Fruit fly (Drosophila melanogaster) whole organism: ENCODE data around the gene Hmbs.

Experiments used
- CG8478 ChIP-seq: fragments of >200 bp; optimal IDR thresholded peaks from 2 replicates; lab custom pipeline; 2018; ENCODE audit warnings: inconsistent platforms
- Dll ChIP-seq: fragments of >200 bp; optimal IDR thresholded peaks from 2 replicates; lab custom pipeline; 2017
- EcR ChIP-seq, 2 experiments: fragments of >200 bp; optimal IDR thresholded peaks; 2 replicates each; lab custom pipeline; 2017; ENCODE audit warnings: missing biosample characterization in 2 of 2, missing genetic modification characterization in 2 of 2, missing genetic modification reagents in 2 of 2
- pan ChIP-seq: fragments of >200 bp; optimal IDR thresholded peaks from 2 replicates; lab custom pipeline; 2017
- psq ChIP-seq: fragments of >200 bp; optimal IDR thresholded peaks from 2 replicates; lab custom pipeline; 2017
- usp ChIP-seq: fragments of >200 bp; optimal IDR thresholded peaks from 2 replicates; lab custom pipeline; 2017; ENCODE audit warnings: missing biosample characterization, missing genetic modification characterization, mixed read lengths

Gene Hmbs

DNA sequence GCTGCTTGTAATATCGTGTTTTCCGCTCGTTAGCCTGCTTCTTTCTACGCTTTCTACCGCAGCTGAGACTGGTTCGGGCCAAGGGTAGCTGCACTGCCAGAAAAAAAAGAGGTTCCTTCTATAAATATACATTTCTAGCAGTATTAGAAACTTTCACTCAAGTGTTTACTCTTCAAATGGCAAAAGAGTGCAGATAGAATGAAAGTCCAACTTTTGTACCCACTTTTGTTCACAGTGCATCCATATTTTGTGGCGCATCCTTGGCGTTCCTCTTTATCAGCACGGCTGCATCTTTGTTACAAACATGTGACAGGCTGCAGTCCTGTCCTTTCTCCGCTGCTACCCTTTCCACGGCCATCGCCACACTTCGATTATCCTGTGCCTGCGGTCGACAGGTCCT, 23.6 kb downstream of the Hmbs start:
- no peak for TF ChIP-seq pan (lab: Kevin White, UChicago)
- no peak for TF ChIP-seq EcR (GFP tag; optimal IDR thresholded peaks at IDR 0.05; lab: Kevin White, UChicago)
- TF ChIP-seq usp (GFP tag; lab: Kevin White, UChicago): no peak
- TF ChIP-seq CG8478 (lab: Kevin White, UChicago): no peak
- TF ChIP-seq Dll (lab: Kevin White, UChicago): no peak

DNA sequence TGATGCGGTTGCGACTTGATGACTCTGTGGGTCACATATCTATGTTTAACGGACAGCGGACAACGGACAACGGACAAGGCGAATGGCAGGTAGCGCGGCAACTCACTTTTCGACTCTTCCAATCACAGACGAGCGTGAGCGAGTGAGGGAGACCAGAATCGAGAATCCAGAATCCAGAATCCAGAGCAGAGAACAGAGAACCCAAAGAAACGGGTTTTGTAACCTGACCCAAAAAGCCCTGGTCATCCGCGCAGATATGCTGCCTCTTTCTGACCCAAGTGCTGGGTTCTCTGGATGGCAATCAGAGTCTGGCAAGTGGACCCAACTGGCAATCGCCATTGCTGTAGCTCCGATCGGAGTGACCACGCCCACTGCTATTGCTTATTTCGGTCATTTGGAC, 29.7 kb downstream of the Hmbs start:
- TF ChIP-seq usp (GFP tag; lab: Kevin White, UChicago) (no peak), pan (lab: Kevin White, UChicago) (no peak), EcR (GFP tag; optimal IDR thresholded peaks at IDR 0.05; lab: Kevin White, UChicago) (no peak), Dll (lab: Kevin White, UChicago) (no peak), psq (lab: Kevin White, UChicago) (no peak), CG8478 (lab: Kevin White, UChicago) (no peak)

DNA sequence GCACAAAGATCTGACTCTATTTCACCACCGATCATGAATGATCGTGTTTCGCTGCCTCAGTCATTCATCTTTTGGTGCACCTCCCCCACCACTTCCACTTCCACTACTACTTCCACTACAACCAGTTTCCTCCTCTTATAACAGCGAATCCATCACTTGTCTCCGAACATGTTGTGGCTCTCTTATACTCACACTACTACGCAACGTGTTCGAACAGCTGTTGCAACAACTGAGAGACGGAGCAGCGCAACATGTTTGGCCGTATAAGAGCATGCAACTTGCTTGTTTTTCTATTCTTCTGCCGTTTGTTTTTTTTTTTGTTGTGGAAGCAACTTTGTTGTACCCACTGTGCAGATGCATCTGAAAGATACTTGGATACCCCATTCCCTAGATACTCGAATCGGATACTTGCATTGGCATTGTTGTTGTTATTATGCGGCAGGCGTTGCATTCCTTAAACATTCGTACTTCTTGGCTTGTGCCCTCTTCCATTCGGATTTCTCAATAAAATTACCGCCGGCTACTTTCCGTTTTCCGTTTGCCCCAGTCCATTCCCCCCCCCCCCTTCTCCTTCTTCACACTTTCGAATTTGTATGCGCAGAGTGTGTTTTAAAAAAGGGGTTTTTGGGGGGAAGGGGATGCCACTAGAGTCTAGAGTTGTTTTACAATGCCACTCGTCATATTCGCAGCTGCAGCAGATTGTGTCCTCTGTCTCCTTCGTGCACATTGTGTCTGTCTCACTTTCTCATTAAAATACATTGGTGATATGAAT, 32.4 kb downstream of the Hmbs start:
- no peak for TF ChIP-seq EcR (GFP tag; optimal IDR thresholded peaks at IDR 0.05; lab: Kevin White, UChicago)

DNA sequence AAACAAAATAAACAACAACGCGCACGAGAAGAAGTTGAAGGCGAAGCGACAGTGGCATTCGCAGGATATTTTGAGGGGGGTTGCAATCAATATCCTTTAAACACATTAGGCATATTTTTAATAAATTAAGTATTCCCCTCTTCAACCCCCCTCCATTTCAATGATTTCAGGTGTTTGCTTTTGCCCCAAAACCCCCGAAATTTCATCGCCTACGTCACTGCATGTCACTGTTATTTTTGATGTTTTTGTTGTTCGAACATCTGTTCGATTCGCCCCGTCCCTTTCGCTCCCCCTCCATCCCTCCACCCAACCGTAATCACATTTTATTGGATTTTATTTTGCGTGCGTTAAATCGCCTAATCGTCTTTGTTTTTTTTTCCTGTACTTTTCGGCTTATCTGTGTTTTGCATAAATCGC, 33.5 kb downstream of the Hmbs start:
- TF ChIP-seq pan (lab: Kevin White, UChicago) (no peak), CG8478 (lab: Kevin White, UChicago) (no peak), Dll (lab: Kevin White, UChicago) (no peak), EcR (GFP tag; optimal IDR thresholded peaks at IDR 0.05; lab: Kevin White, UChicago) (no peak), usp (GFP tag; lab: Kevin White, UChicago) (no peak), psq (lab: Kevin White, UChicago) (no peak)

DNA sequence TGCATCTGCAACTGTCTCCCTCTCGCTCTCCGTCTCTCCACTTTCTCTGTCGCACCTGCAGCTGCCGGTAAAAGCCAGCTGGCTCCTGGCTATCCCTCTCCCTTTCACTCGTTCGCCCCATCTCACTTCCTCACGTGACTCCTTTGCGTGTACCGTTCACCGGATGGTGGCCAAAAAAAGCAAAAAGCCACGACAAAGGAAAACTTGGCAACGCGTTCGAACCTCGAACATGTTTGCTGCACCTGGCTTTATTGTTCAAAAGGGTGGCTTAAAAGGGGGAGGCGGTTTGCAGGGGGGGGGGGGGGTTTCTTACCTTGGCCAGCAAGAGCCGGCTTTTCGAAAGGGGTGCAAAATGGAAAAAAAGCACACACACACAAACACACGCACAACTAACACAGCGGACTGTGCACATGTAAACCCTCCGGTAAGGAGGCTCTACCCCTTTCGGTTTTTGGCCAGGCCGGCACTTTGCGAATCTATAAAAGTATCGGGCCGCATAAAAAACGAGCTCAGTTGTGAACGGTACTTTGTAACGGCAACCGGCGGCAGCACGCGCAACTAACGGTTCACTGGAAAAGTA, 35.5 kb downstream of the Hmbs start, which contains the start of gene ru:
Gene ru, plus strand, starts transcription at position 530 of the 580 bp plus-strand sequence.
- no peak for TF ChIP-seq pan (lab: Kevin White, UChicago)

DNA sequence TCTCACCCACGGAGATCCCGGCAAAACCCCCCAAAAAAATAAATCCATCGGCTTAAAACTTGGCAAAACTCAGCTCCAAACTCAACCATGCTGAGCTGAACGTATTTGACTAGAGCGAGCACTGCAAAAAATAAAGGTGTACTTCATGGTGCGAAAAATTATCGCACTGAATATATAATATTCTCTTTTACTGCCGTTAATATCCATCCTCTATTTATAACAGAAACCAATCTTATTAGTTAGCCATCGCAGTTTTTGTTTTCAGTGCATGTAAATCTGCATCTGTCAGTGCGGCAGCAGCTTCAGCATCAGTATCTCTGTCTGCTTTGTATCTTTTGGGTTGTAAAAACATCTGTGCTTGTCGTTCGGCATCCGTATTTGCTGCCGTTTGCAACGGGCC, 36.2 kb downstream of the Hmbs start:
- TF ChIP-seq EcR (GFP tag; optimal IDR thresholded peaks at IDR 0.05; lab: Kevin White, UChicago): no peak
- TF ChIP-seq Dll (lab: Kevin White, UChicago): no peak
- no peak for TF ChIP-seq CG8478 (lab: Kevin White, UChicago)
- no peak for TF ChIP-seq psq (lab: Kevin White, UChicago)
- no peak for TF ChIP-seq pan (lab: Kevin White, UChicago)
- no peak for TF ChIP-seq usp (GFP tag; lab: Kevin White, UChicago)

DNA sequence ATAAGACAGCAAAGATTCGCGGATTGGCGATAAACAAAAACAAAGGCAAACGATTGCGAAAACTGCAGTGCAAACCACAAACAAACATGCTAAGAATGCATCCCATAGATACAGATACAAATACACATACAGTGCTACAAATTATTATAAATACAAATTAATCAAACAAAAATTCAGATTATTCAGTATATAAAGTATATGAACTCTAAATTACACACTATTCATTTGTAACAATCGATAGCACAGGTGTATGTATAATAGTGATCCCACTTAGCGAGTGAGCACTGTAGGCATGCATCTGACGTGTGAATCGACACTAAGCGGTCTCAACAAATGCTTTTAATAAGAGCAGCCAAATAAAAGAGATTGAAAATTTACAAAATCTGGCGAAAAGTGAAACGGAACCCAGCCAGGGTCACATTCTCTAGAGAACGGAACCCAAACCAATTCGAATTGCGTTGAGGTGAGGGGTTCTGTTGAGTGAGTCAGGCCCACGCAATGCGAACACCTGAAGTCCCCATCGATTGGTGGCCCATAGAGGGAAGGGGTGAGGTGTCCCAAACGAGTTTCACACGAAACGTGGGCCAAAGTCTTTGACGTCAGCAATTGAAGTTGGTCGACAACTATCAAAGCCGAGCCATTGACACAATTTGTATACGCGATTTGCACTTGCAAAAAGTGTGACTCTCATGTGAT, 39.9 kb downstream of the Hmbs start:
- TF ChIP-seq usp (GFP tag; lab: Kevin White, UChicago) (no peak), pan (lab: Kevin White, UChicago) (no peak), psq (lab: Kevin White, UChicago) (no peak), EcR (GFP tag; optimal IDR thresholded peaks at IDR 0.05; lab: Kevin White, UChicago) (no peak), Dll (lab: Kevin White, UChicago) (no peak), CG8478 (lab: Kevin White, UChicago) (no peak)

DNA sequence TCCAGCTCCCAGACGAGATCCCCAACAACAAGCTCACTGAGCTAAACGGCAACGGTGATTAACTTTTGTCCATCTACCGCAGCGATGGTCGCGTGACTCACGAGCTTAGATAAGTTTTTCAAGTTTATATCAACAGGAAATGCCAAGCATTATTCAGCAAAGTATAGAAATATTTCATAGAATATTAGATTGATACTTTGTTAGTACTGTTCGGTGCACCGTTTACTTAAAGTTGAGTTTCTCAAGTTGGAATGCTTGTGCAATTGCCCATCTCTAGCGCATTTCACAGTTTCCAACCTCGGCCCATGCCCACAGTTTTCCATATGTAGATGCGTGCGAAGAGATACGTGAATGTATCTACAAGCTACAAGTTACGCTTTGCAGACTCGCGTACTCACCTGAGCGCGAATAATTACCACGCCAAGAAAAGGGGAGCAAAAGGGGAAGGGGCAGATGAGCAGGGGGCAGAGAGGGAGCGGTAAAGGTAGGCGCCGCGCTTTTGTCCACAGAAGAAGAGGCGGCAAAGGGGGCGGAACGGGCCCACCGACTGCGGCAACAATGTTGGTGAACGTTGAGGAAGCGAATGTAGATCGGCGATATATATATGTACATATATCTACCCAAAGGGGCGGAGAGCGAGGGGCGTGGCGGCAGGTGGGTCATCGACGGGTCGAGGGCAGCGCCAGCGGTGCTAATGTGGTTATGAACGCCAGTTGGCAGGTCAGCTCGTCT, 41.5 kb downstream of the Hmbs start:
- TF ChIP-seq EcR (GFP tag; optimal IDR thresholded peaks at IDR 0.05; lab: Kevin White, UChicago) (no peak), psq (lab: Kevin White, UChicago) (no peak), usp (GFP tag; lab: Kevin White, UChicago) (no peak)

DNA sequence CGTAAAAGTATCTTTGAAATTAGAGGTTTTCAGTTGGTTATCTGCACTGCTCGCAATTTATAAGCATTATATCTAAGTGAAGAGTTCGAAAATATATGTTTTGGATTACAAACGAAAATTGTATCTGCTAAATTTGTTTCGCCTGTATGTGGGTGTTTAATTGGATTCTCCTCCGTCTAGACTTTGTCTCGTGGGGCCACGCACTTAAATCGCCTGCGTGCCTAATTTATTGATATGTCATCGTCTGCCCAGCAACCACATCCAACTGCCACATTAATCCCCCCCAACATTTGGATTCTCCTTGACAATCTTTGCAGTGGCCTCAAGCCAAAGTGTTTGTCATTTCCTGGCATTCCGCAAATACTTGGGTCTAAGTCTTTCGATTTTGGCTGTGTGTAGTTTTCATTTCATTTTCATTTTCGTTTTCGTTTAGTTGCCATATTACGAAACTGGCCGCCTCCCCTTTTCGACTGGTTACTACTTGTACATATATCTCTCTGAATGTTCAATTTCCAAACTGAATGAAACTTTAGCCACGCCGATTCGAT, 43.5 kb downstream of the Hmbs start:
- no peak for TF ChIP-seq CG8478 (lab: Kevin White, UChicago)

DNA sequence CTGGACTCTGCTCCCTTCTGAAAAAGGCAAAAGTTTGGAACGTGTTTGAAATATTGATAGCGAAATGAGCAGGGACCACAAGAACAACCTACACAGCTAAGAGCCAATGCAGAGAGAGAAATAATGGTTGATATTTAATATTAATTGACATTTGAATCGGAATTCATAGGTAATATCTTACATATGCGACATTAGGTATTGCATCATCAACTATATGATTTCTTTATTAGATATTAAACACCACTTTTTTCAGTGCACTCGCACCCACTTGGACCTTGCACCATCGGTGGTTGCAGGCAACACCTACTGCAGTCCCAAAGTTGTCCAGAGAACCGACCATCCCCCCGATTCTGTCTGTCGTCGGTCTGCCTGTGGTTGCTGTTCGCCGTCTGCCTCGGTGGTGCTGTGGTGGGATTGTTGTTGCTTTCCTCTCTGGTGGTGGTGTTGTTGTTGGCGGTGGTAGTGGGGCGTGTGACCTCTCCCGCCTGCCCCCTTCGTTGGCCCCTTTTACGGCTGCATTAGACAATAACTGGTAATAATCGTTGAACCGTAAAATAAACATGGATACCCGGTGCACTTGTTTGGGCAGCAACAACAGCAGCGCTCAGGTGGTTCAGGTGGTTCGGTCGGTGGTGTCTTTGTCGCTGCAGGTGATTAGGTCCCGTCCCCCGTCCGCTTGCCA, 44.3 kb downstream of the Hmbs start:
- TF ChIP-seq EcR (GFP tag; optimal IDR thresholded peaks at IDR 0.05; lab: Kevin White, UChicago) (peak in 1 of 2 experiments; percentile 22), CG8478 (lab: Kevin White, UChicago) (no peak)
